Fruit fly (Drosophila melanogaster) whole organism, embryonic: ENCODE measurements around the gene CG11030.

ENCODE experiments used
- Aef1 ChIP-seq: fragments of 200-800 bp; sonication (Bioruptor generic); IDR thresholded peaks from 3 replicates; pipeline ENCODE4 v1.3.6; 2022; ENCODE audit warnings: missing biosample characterization, missing genetic modification characterization
- BEAF-32 ChIP-seq: fragments of 200-800 bp; sonication (Bioruptor generic); optimal IDR thresholded peaks from 3 replicates; lab custom pipeline; 2017; ENCODE audit warnings: missing biosample characterization, missing genetic modification characterization, mild to moderate bottlenecking, moderate library complexity, missing genetic modification reagents
- BtbVII ChIP-seq: fragments of 200-800 bp; sonication (Bioruptor generic); optimal IDR thresholded peaks from 3 replicates; lab custom pipeline; 2017; ENCODE audit warnings: missing biosample characterization, mild to moderate bottlenecking, missing genetic modification characterization
- CG10366 ChIP-seq: fragments of 200-800 bp; sonication (Bioruptor generic); IDR thresholded peaks from 2 replicates; pipeline ENCODE4 v1.3.6; 2022; ENCODE audit warnings: missing biosample characterization, missing genetic modification characterization
- CG11247 ChIP-seq: fragments of 200-800 bp; sonication (Bioruptor generic); IDR thresholded peaks from 2 replicates; pipeline ENCODE4 v1.3.6; 2022; ENCODE audit warnings: missing biosample characterization, missing genetic modification characterization
- CG12769 ChIP-seq: fragments of 200-800 bp; sonication (Bioruptor generic); optimal IDR thresholded peaks from 2 replicates; lab custom pipeline; 2019; ENCODE audit warnings: missing biosample characterization, mild to moderate bottlenecking, missing genetic modification characterization, moderate library complexity
- CG14014 ChIP-seq: fragments of 200-800 bp; sonication (Bioruptor generic); IDR thresholded peaks from 2 replicates; pipeline ENCODE4 v1.3.6; 2022; ENCODE audit warnings: missing biosample characterization, missing genetic modification characterization
- CG14860 ChIP-seq: fragments of 200-800 bp; sonication (Bioruptor generic); IDR thresholded peaks from 3 replicates; pipeline ENCODE4 v1.3.6; 2022; ENCODE audit warnings: missing biosample characterization, missing genetic modification characterization; ENCODE audit not compliant: partially characterized antibody
- CG15514 ChIP-seq: fragments of 200-800 bp; sonication (Bioruptor generic); optimal IDR thresholded peaks from 3 replicates; lab custom pipeline; 2017; ENCODE audit warnings: missing biosample characterization, missing genetic modification characterization, mild to moderate bottlenecking, moderate library complexity, missing genetic modification reagents
- CG17829 ChIP-seq: fragments of 200-800 bp; optimal IDR thresholded peaks from 2 replicates; lab custom pipeline; 2019; ENCODE audit warnings: missing biosample characterization, mild to moderate bottlenecking, missing genetic modification characterization, moderate library complexity
- CG30020 ChIP-seq: fragments of 200-800 bp; optimal IDR thresholded peaks from 2 replicates; lab custom pipeline; 2019; ENCODE audit warnings: missing biosample characterization, mild to moderate bottlenecking, missing genetic modification characterization, moderate library complexity
- CG31441 ChIP-seq: fragments of 200-800 bp; sonication (Bioruptor generic); IDR thresholded peaks from 2 replicates; pipeline ENCODE4 v1.3.6; 2022; ENCODE audit warnings: missing biosample characterization, missing genetic modification characterization
- CG32767 ChIP-seq: fragments of 200-800 bp; sonication (Bioruptor generic); IDR thresholded peaks from 2 replicates; pipeline ENCODE4 v1.3.6; 2022; ENCODE audit warnings: missing biosample characterization, missing genetic modification characterization
- CG3847 ChIP-seq: fragments of 200-800 bp; sonication (Bioruptor generic); IDR thresholded peaks from 2 replicates; pipeline ENCODE4 v1.3.6; 2022; ENCODE audit warnings: missing biosample characterization, missing genetic modification characterization
- CG4617 ChIP-seq: fragments of 200-800 bp; sonication (Bioruptor generic); optimal IDR thresholded peaks from 3 replicates; lab custom pipeline; 2016; ENCODE audit warnings: missing biosample characterization, missing genetic modification characterization, borderline replicate concordance
- CG6654 ChIP-seq: fragments of 200-800 bp; sonication (Bioruptor generic); optimal IDR thresholded peaks from 2 replicates; lab custom pipeline; 2017; ENCODE audit warnings: missing biosample characterization, mild to moderate bottlenecking, missing genetic modification characterization
- CG7786 ChIP-seq: fragments of 200-800 bp; sonication (Bioruptor generic); optimal IDR thresholded peaks from 2 replicates; lab custom pipeline; 2016; ENCODE audit warnings: missing biosample characterization, missing genetic modification characterization
- CG9817 ChIP-seq: fragments of 200-800 bp; sonication (Bioruptor generic); optimal IDR thresholded peaks from 2 replicates; lab custom pipeline; 2018; ENCODE audit warnings: missing biosample characterization, mild to moderate bottlenecking, missing genetic modification characterization, moderate library complexity
- Dek ChIP-seq: fragments of 200-800 bp; sonication (Bioruptor generic); optimal IDR thresholded peaks from 3 replicates; lab custom pipeline; 2019; ENCODE audit warnings: missing biosample characterization, mild to moderate bottlenecking, missing genetic modification characterization, moderate library complexity
- Dip2 ChIP-seq: fragments of 200-800 bp; sonication (Bioruptor generic); IDR thresholded peaks from 2 replicates; pipeline ENCODE4 v1.3.6; 2022; ENCODE audit warnings: missing biosample characterization, missing genetic modification characterization
- E2f2 ChIP-seq: fragments of 200-800 bp; sonication (Bioruptor generic); IDR thresholded peaks from 2 replicates; pipeline ENCODE4 v1.3.6; 2022; ENCODE audit warnings: missing biosample characterization, missing genetic modification characterization
- HLH3B ChIP-seq: fragments of 200-800 bp; sonication (Bioruptor generic); IDR thresholded peaks from 2 replicates; pipeline ENCODE4 v1.3.6; 2022; ENCODE audit warnings: missing biosample characterization, missing genetic modification characterization
- Lhr ChIP-seq: fragments of 200-800 bp; sonication (Bioruptor generic); optimal IDR thresholded peaks from 3 replicates; lab custom pipeline; 2017; ENCODE audit warnings: mild to moderate bottlenecking, missing biosample characterization, missing genetic modification reagents, missing genetic modification characterization
- Lim3 ChIP-seq: fragments of 200-800 bp; sonication (Bioruptor generic); IDR thresholded peaks from 2 replicates; pipeline ENCODE4 v1.3.6; 2022; ENCODE audit warnings: missing biosample characterization, missing genetic modification characterization
- Poxn ChIP-seq: fragments of 200-800 bp; sonication (Bioruptor generic); IDR thresholded peaks from 2 replicates; pipeline ENCODE4 v1.3.6; 2022; ENCODE audit warnings: missing biosample characterization, missing genetic modification characterization
- Ptx1 ChIP-seq: fragments of 200-800 bp; sonication (Bioruptor generic); IDR thresholded peaks from 2 replicates; pipeline ENCODE4 v1.3.6; 2022; ENCODE audit warnings: missing biosample characterization, missing genetic modification characterization
- TFAM ChIP-seq: fragments of 200-800 bp; sonication (Bioruptor generic); optimal IDR thresholded peaks from 2 replicates; lab custom pipeline; 2017; ENCODE audit warnings: missing biosample characterization, missing genetic modification characterization, inconsistent platforms
- btn ChIP-seq: fragments of 200-800 bp; sonication (Bioruptor generic); optimal IDR thresholded peaks from 2 replicates; lab custom pipeline; 2016; ENCODE audit warnings: missing biosample characterization, missing genetic modification characterization
- cato ChIP-seq: fragments of 200-800 bp; sonication (Bioruptor generic); optimal IDR thresholded peaks from 2 replicates; lab custom pipeline; 2016; ENCODE audit warnings: missing biosample characterization, missing genetic modification characterization, borderline replicate concordance
- caup ChIP-seq: fragments of 200-800 bp; sonication (Bioruptor generic); optimal IDR thresholded peaks from 3 replicates; lab custom pipeline; 2017; ENCODE audit warnings: missing biosample characterization, mild to moderate bottlenecking, missing genetic modification characterization, moderate library complexity; ENCODE audit not compliant: severe bottlenecking
- crol ChIP-seq: fragments of 200-800 bp; sonication (Bioruptor generic); IDR thresholded peaks from 2 replicates; pipeline ENCODE4 v1.3.6; 2022; ENCODE audit warnings: missing biosample characterization, missing genetic modification characterization
- dan ChIP-seq: fragments of 200-800 bp; sonication (Bioruptor generic); IDR thresholded peaks from 2 replicates; pipeline ENCODE4 v1.3.6; 2022; ENCODE audit warnings: missing biosample characterization, missing genetic modification characterization
- disco-r ChIP-seq: fragments of 200-800 bp; sonication (Bioruptor generic); optimal IDR thresholded peaks from 2 replicates; lab custom pipeline; 2016; ENCODE audit warnings: missing biosample characterization, missing genetic modification characterization
- fd3F ChIP-seq: fragments of 200-800 bp; sonication (Bioruptor generic); optimal IDR thresholded peaks from 2 replicates; lab custom pipeline; 2018; ENCODE audit warnings: missing biosample characterization, mild to moderate bottlenecking, missing genetic modification characterization, moderate library complexity
- fru ChIP-seq: fragments of >200 bp; optimal IDR thresholded peaks from 2 replicates; lab custom pipeline; 2017
- gcm ChIP-seq: fragments of 200-800 bp; sonication (Bioruptor generic); optimal IDR thresholded peaks from 2 replicates; lab custom pipeline; 2019; ENCODE audit warnings: missing biosample characterization, mild to moderate bottlenecking, missing genetic modification characterization, moderate library complexity
- gcm2 ChIP-seq: fragments of 200-800 bp; sonication (Bioruptor generic); optimal IDR thresholded peaks from 2 replicates; lab custom pipeline; 2016; ENCODE audit warnings: missing biosample characterization, missing genetic modification characterization
- gem ChIP-seq: fragments of 200-800 bp; sonication (Bioruptor generic); optimal IDR thresholded peaks from 2 replicates; lab custom pipeline; 2019; ENCODE audit warnings: missing biosample characterization, mild to moderate bottlenecking, missing genetic modification characterization, moderate library complexity
- h ChIP-seq: fragments of >200 bp; optimal IDR thresholded peaks from 2 replicates; lab custom pipeline; 2017
- klu ChIP-seq: fragments of 200-800 bp; sonication (Bioruptor generic); IDR thresholded peaks from 2 replicates; pipeline ENCODE4 v1.3.6; 2022; ENCODE audit warnings: missing biosample characterization, missing genetic modification characterization
- nmo ChIP-seq: fragments of 200-800 bp; sonication (Bioruptor generic); optimal IDR thresholded peaks from 2 replicates; lab custom pipeline; 2018; ENCODE audit warnings: missing biosample characterization, mild to moderate bottlenecking, missing genetic modification characterization, moderate library complexity
- p53 ChIP-seq: fragments of 200-800 bp; sonication (Bioruptor generic); optimal IDR thresholded peaks from 2 replicates; lab custom pipeline; 2016; ENCODE audit warnings: missing biosample characterization, missing genetic modification characterization
- pb ChIP-seq: fragments of 200-800 bp; sonication (Bioruptor generic); optimal IDR thresholded peaks from 3 replicates; lab custom pipeline; 2016; ENCODE audit warnings: missing biosample characterization, missing genetic modification characterization
- pita ChIP-seq: fragments of 200-800 bp; sonication (Bioruptor generic); optimal IDR thresholded peaks from 2 replicates; lab custom pipeline; 2017; ENCODE audit warnings: missing biosample characterization, mild to moderate bottlenecking, missing genetic modification characterization
- pnt ChIP-seq: fragments of 200-800 bp; sonication (Bioruptor generic); optimal IDR thresholded peaks from 3 replicates; lab custom pipeline; 2016; ENCODE audit warnings: missing biosample characterization, missing genetic modification characterization
- pros ChIP-seq: fragments of 200-800 bp; sonication (Bioruptor generic); optimal IDR thresholded peaks from 3 replicates; lab custom pipeline; 2019; ENCODE audit warnings: missing biosample characterization, mild to moderate bottlenecking, missing genetic modification characterization, moderate library complexity
- repo ChIP-seq: fragments of 200-800 bp; sonication (Bioruptor generic); optimal IDR thresholded peaks from 2 replicates; lab custom pipeline; 2016; ENCODE audit warnings: missing biosample characterization, missing genetic modification characterization
- rib ChIP-seq: fragments of 200-800 bp; sonication (Bioruptor generic); IDR thresholded peaks from 2 replicates; pipeline ENCODE4 v1.3.6; 2022; ENCODE audit warnings: missing biosample characterization, missing genetic modification characterization
- row ChIP-seq: fragments of 200-800 bp; sonication (Bioruptor generic); IDR thresholded peaks from 3 replicates; pipeline ENCODE4 v1.3.6; 2022; ENCODE audit warnings: missing biosample characterization, missing genetic modification characterization
- sens ChIP-seq: fragments of 200-800 bp; sonication (Bioruptor generic); peaks from one replicate; lab custom pipeline; 2016; ENCODE audit warnings: missing biosample characterization, missing genetic modification characterization
- sens-2 ChIP-seq: fragments of 200-800 bp; sonication (Bioruptor generic); IDR thresholded peaks from 2 replicates; pipeline ENCODE4 v1.3.6; 2022; ENCODE audit warnings: missing biosample characterization, missing genetic modification characterization
- sima ChIP-seq: fragments of 200-800 bp; sonication (Bioruptor generic); optimal IDR thresholded peaks from 2 replicates; lab custom pipeline; 2016; ENCODE audit warnings: missing biosample characterization, missing genetic modification characterization
- ssp ChIP-seq: fragments of 200-800 bp; sonication (Bioruptor generic); IDR thresholded peaks from 2 replicates; pipeline ENCODE4 v1.3.6; 2022; ENCODE audit warnings: missing biosample characterization, missing genetic modification characterization

The CG11030 gene

DNA sequence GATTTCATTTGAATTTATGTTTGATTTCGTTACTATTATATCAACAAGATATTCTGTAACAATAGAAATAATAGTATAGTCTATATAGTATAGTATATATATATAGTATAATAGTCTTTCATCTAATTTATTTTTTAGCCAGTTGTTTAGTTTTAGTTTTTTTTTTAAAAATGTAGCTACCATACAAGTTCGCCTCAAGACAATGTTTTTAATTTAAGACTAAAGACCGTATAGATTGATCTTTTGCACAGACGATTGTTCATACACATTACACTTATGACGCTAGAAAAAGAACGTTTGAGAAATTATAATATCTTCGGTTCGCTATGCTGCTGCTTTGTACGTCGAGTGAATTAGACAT, 75.9 kb downstream of the CG11030 start (continued):
- TF ChIP-seq Aef1 (GFP tag; lab: Robert Waterston, UW) = no peak
- no peak for TF ChIP-seq sens-2 (GFP tag; lab: Robert Waterston, UW)
- TF ChIP-seq CG7786 (GFP tag; lab: Kevin White, UChicago) = no peak
- TF ChIP-seq rib (GFP tag; lab: Robert Waterston, UW) = no peak
- TF ChIP-seq pb (GFP tag; lab: Kevin White, UChicago) = no peak
- TF ChIP-seq fru (lab: Kevin White, UChicago) = no peak
- TF ChIP-seq BtbVII (GFP tag; lab: Kevin White, UChicago) = no peak
- no peak for TF ChIP-seq sima
- no peak for TF ChIP-seq CG12769
- TF ChIP-seq CG11247 = no peak
- no peak for TF ChIP-seq Dek
- no peak for TF ChIP-seq pnt (GFP tag; lab: Kevin White, UChicago)
- peak; percentile 5; the same call in 1 of the 2 replicates for TF ChIP-seq CG10366 (GFP tag; lab: Robert Waterston, UW)
- TF ChIP-seq disco-r (GFP tag; lab: Kevin White, UChicago) = no peak
- TF ChIP-seq CG17829 (tag; lab: Kevin White, UChicago) = no peak
- TF ChIP-seq ssp (GFP tag; lab: Robert Waterston, UW) = peak; percentile 79
- 0 out of 2 replicates have a peak, but pooled peaks have one; percentile 2 for TF ChIP-seq CG14014 (GFP tag; lab: Robert Waterston, UW)
- no peak for TF ChIP-seq CG14860 (GFP tag; lab: Robert Waterston, UW)
- TF ChIP-seq CG30020 (tag; lab: Kevin White, UChicago) = peak; percentile 61
- peak; percentile 46 for TF ChIP-seq pita (GFP tag; lab: Kevin White, UChicago)
- TF ChIP-seq CG6654 (GFP tag; lab: Kevin White, UChicago) = no peak
- TF ChIP-seq nmo = no peak
- TF ChIP-seq Dip2 (GFP tag; lab: Robert Waterston, UW) = no peak
- peak; percentile 26; the same call in 1 of the 2 replicates for TF ChIP-seq Ptx1 (GFP tag; lab: Robert Waterston, UW)
- TF ChIP-seq CG32767 (GFP tag; lab: Robert Waterston, UW) = no peak
- TF ChIP-seq Lhr (GFP tag; lab: Kevin White, UChicago) = peak; percentile 64
- no peak for TF ChIP-seq gcm2 (GFP tag; lab: Kevin White, UChicago)
- TF ChIP-seq CG15514 (GFP tag; lab: Kevin White, UChicago) = no peak
- TF ChIP-seq repo = no peak
- TF ChIP-seq row = peak; percentile 37; the same call in 2 of the 3 replicates
- no peak for TF ChIP-seq E2f2 (GFP tag; lab: Robert Waterston, UW)
- no peak for TF ChIP-seq pros (GFP tag; lab: Kevin White, UChicago)
- TF ChIP-seq dan (GFP tag; lab: Robert Waterston, UW) = no peak
- no peak for TF ChIP-seq p53 (GFP tag; lab: Kevin White, UChicago)
- no peak for TF ChIP-seq cato
- no peak for TF ChIP-seq h (lab: Kevin White, UChicago)
- no peak for TF ChIP-seq TFAM (GFP tag; lab: Kevin White, UChicago)
- TF ChIP-seq fd3F (GFP tag; lab: Kevin White, UChicago) = no peak
- TF ChIP-seq Poxn (GFP tag; lab: Robert Waterston, UW) = no peak
- TF ChIP-seq gem (tag; lab: Kevin White, UChicago) = peak; percentile 49
- TF ChIP-seq CG9817 (tag; lab: Kevin White, UChicago) = peak; percentile 5
- no peak for TF ChIP-seq Lim3 (GFP tag; lab: Robert Waterston, UW)
- TF ChIP-seq CG31441 (GFP tag; lab: Robert Waterston, UW) = 0 out of 2 replicates have a peak, but pooled peaks have one; percentile 0
- no peak for TF ChIP-seq CG4617 (GFP tag; lab: Kevin White, UChicago)
- TF ChIP-seq HLH3B (GFP tag; lab: Robert Waterston, UW) = no peak
- peak; percentile 10 for TF ChIP-seq BEAF-32 (GFP tag; lab: Kevin White, UChicago)
- TF ChIP-seq sens (GFP tag; lab: Kevin White, UChicago) = no peak
- TF ChIP-seq caup (GFP tag; lab: Kevin White, UChicago) = no peak
- TF ChIP-seq klu (GFP tag; lab: Robert Waterston, UW) = no peak; the same call in 1 of the 2 replicates
- no peak for TF ChIP-seq btn
- no peak for TF ChIP-seq crol
- no peak for TF ChIP-seq gcm (GFP tag; lab: Kevin White, UChicago)
- TF ChIP-seq CG3847 = no peak
